Worm (Caenorhabditis elegans) whole organism, young adult: ENCODE data around the gene Y39B6A.30.
A peak's percentile ranks its signal among the peaks of the same experiment; 100 is the strongest.
"Not testable (repeated sequence)": the region's sequence is repeated elsewhere in the genome, so short reads cannot be mapped to it uniquely, and the experiment has no call there.

Experiments used
- B0035.1 ChIP-seq: sonication (generic microtip); optimal IDR thresholded peaks from 2 replicates; lab custom pipeline; 2016; ENCODE audit warnings: missing genetic modification characterization, mild to moderate bottlenecking, missing compliant biosample characterization, missing genotype, missing genetic modification reagents
- ama-1 ChIP-seq, 3 experiments: fragments of 150-350 bp in 1 of 3; sonication (generic microtip) in 2 of 3; optimal IDR thresholded peaks; 2 replicates each; lab custom pipeline; 2014 to 2018; ENCODE audit warnings: missing biosample characterization in 2 of 3, missing genetic modification characterization in 2 of 3, missing genetic modification reagents in 2 of 3
- bed-1 ChIP-seq: fragments of 200-800 bp; sonication (Bioruptor generic); IDR thresholded peaks from 2 replicates; pipeline ENCODE4 v1.3.6; 2022; ENCODE audit warnings: missing genetic modification reagents, missing genetic modification characterization, missing compliant biosample characterization
- bed-2 ChIP-seq: fragments of 200-800 bp; sonication (Bioruptor generic); IDR thresholded peaks from 2 replicates; pipeline ENCODE4 v1.3.6; 2022; ENCODE audit warnings: missing genetic modification reagents, missing genetic modification characterization, missing compliant biosample characterization
- die-1 ChIP-seq: sonication (generic microtip); optimal IDR thresholded peaks from 2 replicates; lab custom pipeline; 2016; ENCODE audit warnings: missing genotype, mild to moderate bottlenecking, missing genetic modification characterization, missing compliant biosample characterization
- dpl-1 ChIP-seq: fragments of 150-350 bp; optimal IDR thresholded peaks from 2 replicates; lab custom pipeline; 2014; ENCODE audit warnings: missing biosample characterization, missing genetic modification reagents, missing genetic modification characterization
- egl-44 ChIP-seq: fragments of 200-800 bp; sonication (Bioruptor generic); IDR thresholded peaks from 2 replicates; pipeline ENCODE4 v1.3.6; 2022; ENCODE audit warnings: missing genetic modification reagents, missing genetic modification characterization, missing compliant biosample characterization
- lir-1 ChIP-seq: fragments of 200-800 bp; sonication (Bioruptor generic); conservative IDR thresholded peaks from 2 replicates; pipeline ENCODE4 v1.3.6; 2022; ENCODE audit warnings: missing genetic modification reagents, missing genetic modification characterization, missing compliant biosample characterization
- madf-10 ChIP-seq: sonication (generic microtip); optimal IDR thresholded peaks from 2 replicates; lab custom pipeline; 2016; ENCODE audit warnings: mild to moderate bottlenecking, missing genetic modification characterization, missing compliant biosample characterization
- mcd-1 ChIP-seq: fragments of 200-800 bp; sonication (Bioruptor generic); IDR thresholded peaks from 2 replicates; pipeline ENCODE4 v1.3.6; 2022; ENCODE audit warnings: missing genetic modification reagents, missing genetic modification characterization, missing compliant biosample characterization
- mxl-1 ChIP-seq: sonication (generic microtip); optimal IDR thresholded peaks from 2 replicates; lab custom pipeline; 2016; ENCODE audit warnings: missing genetic modification characterization, missing compliant biosample characterization
- pbrm-1 ChIP-seq: fragments of 200-800 bp; sonication (Bioruptor generic); IDR thresholded peaks from 2 replicates; pipeline ENCODE4 v1.3.6; 2022; ENCODE audit warnings: missing genetic modification reagents, missing genetic modification characterization, missing compliant biosample characterization
- rec-8 ChIP-seq, 2 experiments: sonication (generic microtip); optimal IDR thresholded peaks; 2 replicates each; lab custom pipeline; 2016; ENCODE audit warnings: mild to moderate bottlenecking in 2 of 2, missing genetic modification characterization in 2 of 2, missing genetic modification reagents in 2 of 2, missing genotype in 2 of 2, missing biosample characterization in 1 of 2, missing compliant biosample characterization in 1 of 2, moderate library complexity in 1 of 2
- unc-62 ChIP-seq: fragments of 150-350 bp; optimal IDR thresholded peaks from 2 replicates; lab custom pipeline; 2014; ENCODE audit warnings: missing biosample characterization, missing genetic modification reagents, missing genetic modification characterization

- not testable (repeated sequence) for TF ChIP-seq mcd-1 (GFP tag; lab: Robert Waterston, UW); bed-2 (GFP tag; lab: Robert Waterston, UW); die-1 (tag; lab: Kevin White, UChicago); lir-1 (GFP tag; lab: Robert Waterston, UW); pbrm-1 (GFP tag; lab: Robert Waterston, UW); B0035.1; mxl-1 (tag; lab: Kevin White, UChicago); unc-62 (GFP tag; lab: Kevin White, UChicago); rec-8 (tag; optimal IDR thresholded peaks at IDR 0.05; lab: Kevin White, UChicago); dpl-1 (GFP tag; lab: Kevin White, UChicago); egl-44 (GFP tag; lab: Robert Waterston, UW); madf-10 (tag; lab: Kevin White, UChicago); ama-1 (optimal IDR thresholded peaks at IDR 0.05; lab: Kevin White, UChicago); ama-1 (GFP tag; optimal IDR thresholded peaks at IDR 0.05; lab: Kevin White, UChicago)
- TF ChIP-seq bed-1 (GFP tag; lab: Robert Waterston, UW) = 0 out of 2 replicates have a peak, but pooled peaks have one; percentile 25
These were observed 34.3 kb upstream of the Y39B6A.30 start for ce11 chrV:18980091-18980490.
